Worm (Caenorhabditis elegans) whole organism, young adult: ENCODE results near the gene D2063.1.

Experiments used
- F10E7.11 ChIP-seq: sonication (generic microtip); optimal IDR thresholded peaks from 2 replicates; lab custom pipeline; 2017; ENCODE audit warnings: mild to moderate bottlenecking, missing genetic modification characterization, moderate library complexity, missing compliant biosample characterization
- F33H1.4 ChIP-seq: fragments of 200-800 bp; sonication (Bioruptor generic); IDR thresholded peaks from 2 replicates; pipeline ENCODE4 v1.3.6; 2022; ENCODE audit warnings: missing genetic modification reagents, missing genetic modification characterization, missing compliant biosample characterization
- F37B4.10 ChIP-seq: fragments of 200-800 bp; sonication (Bioruptor generic); IDR thresholded peaks from 2 replicates; pipeline ENCODE4 v1.3.6; 2022; ENCODE audit warnings: missing genetic modification characterization, missing compliant biosample characterization
- Y67H2A.10 ChIP-seq: fragments of 200-800 bp; sonication (Bioruptor generic); conservative IDR thresholded peaks from 2 replicates; pipeline ENCODE4 v1.3.6; 2022; ENCODE audit warnings: missing genetic modification reagents, missing genetic modification characterization, missing compliant biosample characterization
- Y79H2A.3 ChIP-seq: fragments of 200-800 bp; sonication (Bioruptor generic); conservative IDR thresholded peaks from 2 replicates; pipeline ENCODE4 v1.3.6; 2022; ENCODE audit warnings: missing genetic modification reagents, missing genetic modification characterization, missing compliant biosample characterization
- cebp-1 ChIP-seq, 2 experiments: fragments of 200-800 bp in 1 of 2; sonication (Bioruptor generic) in 1 of 2; sonication (generic microtip) in 1 of 2; IDR thresholded peaks in 1 of 2; optimal IDR thresholded peaks in 1 of 2; 2 replicates each; pipeline versions ENCODE4 v1.3.6 to Lab custom; 2017 to 2022; ENCODE audit warnings: missing compliant biosample characterization in 2 of 2, missing genetic modification characterization in 2 of 2, mild to moderate bottlenecking in 1 of 2, missing genetic modification reagents in 1 of 2, moderate library complexity in 1 of 2
- dpl-1 ChIP-seq: fragments of 150-350 bp; optimal IDR thresholded peaks from 2 replicates; lab custom pipeline; 2014; ENCODE audit warnings: missing biosample characterization, missing genetic modification reagents, missing genetic modification characterization
- pha-4 ChIP-seq: fragments of 150-350 bp; sonication (generic microtip); optimal IDR thresholded peaks from 2 replicates; lab custom pipeline; 2014; ENCODE audit warnings: missing biosample characterization, missing genetic modification reagents, missing genetic modification characterization
- tbx-9 ChIP-seq: sonication (generic microtip); optimal IDR thresholded peaks from 2 replicates; lab custom pipeline; 2016; ENCODE audit warnings: borderline replicate concordance, missing genetic modification characterization, inconsistent platforms, missing compliant biosample characterization
- unc-130 ChIP-seq: sonication (generic microtip); optimal IDR thresholded peaks from 2 replicates; lab custom pipeline; 2016; ENCODE audit warnings: missing genetic modification reagents, missing genetic modification characterization, missing compliant biosample characterization
- unc-62 ChIP-seq: fragments of 150-350 bp; optimal IDR thresholded peaks from 2 replicates; lab custom pipeline; 2014; ENCODE audit warnings: missing biosample characterization, missing genetic modification reagents, missing genetic modification characterization
- zim-3 ChIP-seq: sonication (generic microtip); optimal IDR thresholded peaks from 2 replicates; lab custom pipeline; 2017; ENCODE audit warnings: mild to moderate bottlenecking, missing genetic modification characterization, moderate library complexity, missing compliant biosample characterization
- ztf-22 ChIP-seq: fragments of 200-800 bp; sonication (Bioruptor generic); optimal IDR thresholded peaks from 2 replicates; lab custom pipeline; 2018; ENCODE audit warnings: mild to moderate bottlenecking, missing genetic modification characterization, moderate library complexity, missing compliant biosample characterization

- TF ChIP-seq zim-3 (tag; lab: Kevin White, UChicago), result no peak
- no peak for TF ChIP-seq ztf-22 (GFP tag; lab: Kevin White, UChicago)
- no peak for TF ChIP-seq unc-62 (GFP tag; lab: Kevin White, UChicago)
- TF ChIP-seq F37B4.10 (GFP tag; lab: Robert Waterston, UW), result no peak
- TF ChIP-seq cebp-1 (GFP tag; IDR thresholded peaks at IDR 0.05; lab: Robert Waterston, UW), result no peak
- TF ChIP-seq cebp-1 (tag; optimal IDR thresholded peaks at IDR 0.05; lab: Kevin White, UChicago), result no peak
- no peak for TF ChIP-seq pha-4 (tag; lab: Kevin White, UChicago)
- no peak for TF ChIP-seq Y67H2A.10 (GFP tag; lab: Robert Waterston, UW)
- TF ChIP-seq Y79H2A.3 (GFP tag; lab: Robert Waterston, UW), result peak; percentile 28; the same call in 1 of the 2 replicates
- TF ChIP-seq F33H1.4 (GFP tag; lab: Robert Waterston, UW), result no peak
- TF ChIP-seq unc-130 (GFP tag; lab: Kevin White, UChicago), result no peak
- no peak for TF ChIP-seq tbx-9
- no peak for TF ChIP-seq F10E7.11
- no peak for TF ChIP-seq dpl-1
These were observed 47.7 kb downstream of the D2063.1 start, which contains the start of gene neg-1 for ce11 chrV:4374625-4375024.
